Fruit fly (Drosophila melanogaster) whole organism, embryonic: ENCODE data around the gene CG46314.

ENCODE experiments used
- Adf1 ChIP-seq: fragments of 200-800 bp; sonication (Bioruptor generic); IDR thresholded peaks from 2 replicates; pipeline ENCODE4 v1.3.6; 2022; ENCODE audit warnings: missing biosample characterization, missing genetic modification characterization
- CG10543 ChIP-seq: fragments of 200-800 bp; sonication (Bioruptor generic); optimal IDR thresholded peaks from 3 replicates; lab custom pipeline; 2017; ENCODE audit warnings: missing biosample characterization, mild to moderate bottlenecking, missing genetic modification characterization, moderate library complexity
- CG12155 ChIP-seq: fragments of 200-800 bp; sonication (Bioruptor generic); optimal IDR thresholded peaks from 3 replicates; lab custom pipeline; 2016; ENCODE audit warnings: missing biosample characterization, missing genetic modification characterization
- CG12236 ChIP-seq: fragments of 200-800 bp; sonication (Bioruptor generic); optimal IDR thresholded peaks from 2 replicates; lab custom pipeline; 2016; ENCODE audit warnings: missing biosample characterization, missing genetic modification characterization
- CG12769 ChIP-seq: fragments of 200-800 bp; sonication (Bioruptor generic); optimal IDR thresholded peaks from 2 replicates; lab custom pipeline; 2019; ENCODE audit warnings: missing biosample characterization, mild to moderate bottlenecking, missing genetic modification characterization, moderate library complexity
- CG13123 ChIP-seq: fragments of 200-800 bp; sonication (Bioruptor generic); optimal IDR thresholded peaks from 2 replicates; lab custom pipeline; 2016; ENCODE audit warnings: missing biosample characterization, missing genetic modification characterization
- CG16779 ChIP-seq: fragments of 200-800 bp; sonication (Bioruptor generic); IDR thresholded peaks from 2 replicates; pipeline ENCODE4 v1.3.6; 2022; ENCODE audit warnings: missing biosample characterization, missing genetic modification characterization
- CG17186 ChIP-seq: fragments of 200-800 bp; sonication (Bioruptor generic); optimal IDR thresholded peaks from 3 replicates; lab custom pipeline; 2017; ENCODE audit warnings: missing biosample characterization, missing genetic modification reagents, missing genetic modification characterization
- CG18011 ChIP-seq: fragments of 200-800 bp; sonication (Bioruptor generic); optimal IDR thresholded peaks from 2 replicates; lab custom pipeline; 2017; ENCODE audit warnings: missing biosample characterization, missing genetic modification characterization, mild to moderate bottlenecking, moderate library complexity, missing genotype
- CG32532 ChIP-seq: fragments of 200-800 bp; sonication (Bioruptor generic); IDR thresholded peaks from 2 replicates; pipeline ENCODE4 v1.3.6; 2022; ENCODE audit warnings: missing biosample characterization, missing genetic modification characterization
- CG3281 ChIP-seq: fragments of 200-800 bp; sonication (Bioruptor generic); optimal IDR thresholded peaks from 3 replicates; lab custom pipeline; 2017; ENCODE audit warnings: missing biosample characterization, mild to moderate bottlenecking, missing genetic modification characterization
- CG34224 ChIP-seq: fragments of 200-800 bp; sonication (Bioruptor generic); IDR thresholded peaks from 3 replicates; pipeline ENCODE4 v1.3.6; 2022; ENCODE audit warnings: missing biosample characterization, missing genetic modification characterization; ENCODE audit not compliant: partially characterized antibody
- CG34422 ChIP-seq: fragments of 200-800 bp; sonication (Bioruptor generic); IDR thresholded peaks from 3 replicates; pipeline ENCODE4 v1.3.6; 2022; ENCODE audit warnings: missing biosample characterization, missing genetic modification characterization
- CG6272 ChIP-seq: fragments of 200-800 bp; sonication (Bioruptor generic); IDR thresholded peaks from 2 replicates; pipeline ENCODE4 v1.3.6; 2022; ENCODE audit warnings: missing biosample characterization, missing genetic modification characterization
- CG6654 ChIP-seq: fragments of 200-800 bp; sonication (Bioruptor generic); optimal IDR thresholded peaks from 2 replicates; lab custom pipeline; 2017; ENCODE audit warnings: missing biosample characterization, mild to moderate bottlenecking, missing genetic modification characterization
- CG7987 ChIP-seq: fragments of 200-800 bp; sonication (Bioruptor generic); optimal IDR thresholded peaks from 2 replicates; lab custom pipeline; 2018; ENCODE audit warnings: missing biosample characterization, mild to moderate bottlenecking, missing genetic modification characterization, moderate library complexity
- CG8290 ChIP-seq, 3 experiments: fragments of 200-800 bp; sonication (Bioruptor generic); optimal IDR thresholded peaks; 2 replicates each; lab custom pipeline; 2016 to 2019; ENCODE audit warnings: missing biosample characterization in 3 of 3, missing genetic modification characterization in 3 of 3, mild to moderate bottlenecking in 2 of 3, moderate library complexity in 1 of 3
- CHES-1-like ChIP-seq: fragments of 200-800 bp; sonication (Bioruptor generic); optimal IDR thresholded peaks from 2 replicates; lab custom pipeline; 2016; ENCODE audit warnings: missing biosample characterization, missing genetic modification characterization
- Dek ChIP-seq: fragments of 200-800 bp; sonication (Bioruptor generic); optimal IDR thresholded peaks from 3 replicates; lab custom pipeline; 2019; ENCODE audit warnings: missing biosample characterization, mild to moderate bottlenecking, missing genetic modification characterization, moderate library complexity
- E2f2 ChIP-seq: fragments of 200-800 bp; sonication (Bioruptor generic); IDR thresholded peaks from 2 replicates; pipeline ENCODE4 v1.3.6; 2022; ENCODE audit warnings: missing biosample characterization, missing genetic modification characterization
- Fer1 ChIP-seq: fragments of 200-800 bp; sonication (Bioruptor generic); optimal IDR thresholded peaks from 2 replicates; lab custom pipeline; 2017; ENCODE audit warnings: missing biosample characterization, mild to moderate bottlenecking, missing genetic modification characterization
- MBD-R2 ChIP-seq: fragments of 200-800 bp; sonication (Bioruptor generic); IDR thresholded peaks from 2 replicates; pipeline ENCODE4 v1.3.6; 2022; ENCODE audit warnings: missing biosample characterization, missing genetic modification characterization
- Max ChIP-seq: fragments of 200-800 bp; sonication (Bioruptor generic); optimal IDR thresholded peaks from 2 replicates; lab custom pipeline; 2016; ENCODE audit warnings: missing biosample characterization, mild to moderate bottlenecking, missing genetic modification characterization
- PHDP ChIP-seq: fragments of 200-800 bp; sonication (Bioruptor generic); optimal IDR thresholded peaks from 3 replicates; lab custom pipeline; 2018; ENCODE audit warnings: missing biosample characterization, mild to moderate bottlenecking, missing genetic modification characterization, moderate library complexity
- amos ChIP-seq: fragments of 200-800 bp; sonication (Bioruptor generic); IDR thresholded peaks from 2 replicates; pipeline ENCODE4 v1.3.6; 2022; ENCODE audit warnings: missing biosample characterization, missing genetic modification characterization; ENCODE audit not compliant: partially characterized antibody
- ap ChIP-seq: fragments of 200-800 bp; sonication (Bioruptor generic); IDR thresholded peaks from 2 replicates; pipeline ENCODE4 v1.3.6; 2022; ENCODE audit warnings: missing biosample characterization, missing genetic modification characterization
- caup ChIP-seq: fragments of 200-800 bp; sonication (Bioruptor generic); optimal IDR thresholded peaks from 3 replicates; lab custom pipeline; 2017; ENCODE audit warnings: missing biosample characterization, mild to moderate bottlenecking, missing genetic modification characterization, moderate library complexity; ENCODE audit not compliant: severe bottlenecking
- crp ChIP-seq, 2 experiments: fragments of 200-800 bp; sonication (Bioruptor generic); optimal IDR thresholded peaks; 2 replicates in 1 of 2; 3 replicates in 1 of 2; lab custom pipeline; 2017; ENCODE audit warnings: missing biosample characterization in 2 of 2, missing genetic modification characterization in 2 of 2, mild to moderate bottlenecking in 1 of 2, moderate library complexity in 1 of 2
- cwo ChIP-seq: fragments of 200-800 bp; sonication (Bioruptor generic); optimal IDR thresholded peaks from 3 replicates; lab custom pipeline; 2017; ENCODE audit warnings: missing biosample characterization, missing genetic modification characterization, mild to moderate bottlenecking, moderate library complexity, missing genetic modification reagents
- gem ChIP-seq: fragments of 200-800 bp; sonication (Bioruptor generic); optimal IDR thresholded peaks from 2 replicates; lab custom pipeline; 2019; ENCODE audit warnings: missing biosample characterization, mild to moderate bottlenecking, missing genetic modification characterization, moderate library complexity
- her ChIP-seq: fragments of 200-800 bp; sonication (Bioruptor generic); optimal IDR thresholded peaks from 2 replicates; lab custom pipeline; 2016; ENCODE audit warnings: missing biosample characterization, missing genetic modification characterization
- kay ChIP-seq: fragments of 200-800 bp; sonication (Bioruptor generic); optimal IDR thresholded peaks from 2 replicates; lab custom pipeline; 2016; ENCODE audit warnings: missing biosample characterization, missing genetic modification characterization
- kni ChIP-seq: fragments of 200-800 bp; sonication (Bioruptor generic); optimal IDR thresholded peaks from 3 replicates; lab custom pipeline; 2017; ENCODE audit warnings: mild to moderate bottlenecking, missing biosample characterization, missing genetic modification reagents, missing genetic modification characterization
- lov ChIP-seq, 2 experiments: fragments of 200-800 bp in 1 of 2; fragments of >200 bp in 1 of 2; sonication (Bioruptor generic) in 1 of 2; IDR thresholded peaks in 1 of 2; optimal IDR thresholded peaks in 1 of 2; 2 replicates in 1 of 2; 3 replicates in 1 of 2; pipeline versions ENCODE4 v1.3.6 to Lab custom; 2017 to 2022; ENCODE audit warnings: missing biosample characterization in 1 of 2, missing genetic modification characterization in 1 of 2
- mam ChIP-seq: fragments of 200-800 bp; sonication (Bioruptor generic); optimal IDR thresholded peaks from 3 replicates; lab custom pipeline; 2016; ENCODE audit warnings: missing biosample characterization, missing genetic modification characterization
- nau ChIP-seq: fragments of 200-800 bp; sonication (Bioruptor generic); optimal IDR thresholded peaks from 3 replicates; lab custom pipeline; 2017; ENCODE audit warnings: missing biosample characterization, mild to moderate bottlenecking, missing genetic modification characterization, missing genetic modification reagents
- nerfin-1 ChIP-seq: fragments of 200-800 bp; sonication (Bioruptor generic); optimal IDR thresholded peaks from 3 replicates; lab custom pipeline; 2019; ENCODE audit warnings: missing biosample characterization, mild to moderate bottlenecking, missing genetic modification characterization, moderate library complexity
- p53 ChIP-seq: fragments of 200-800 bp; sonication (Bioruptor generic); optimal IDR thresholded peaks from 2 replicates; lab custom pipeline; 2016; ENCODE audit warnings: missing biosample characterization, missing genetic modification characterization
- peb ChIP-seq: fragments of 200-800 bp; sonication (Bioruptor generic); IDR thresholded peaks from 2 replicates; pipeline ENCODE4 v1.3.6; 2022; ENCODE audit warnings: missing biosample characterization, missing genetic modification characterization
- rib ChIP-seq: fragments of 200-800 bp; sonication (Bioruptor generic); IDR thresholded peaks from 2 replicates; pipeline ENCODE4 v1.3.6; 2022; ENCODE audit warnings: missing biosample characterization, missing genetic modification characterization
- scrt ChIP-seq: fragments of 200-800 bp; sonication (Bioruptor generic); optimal IDR thresholded peaks from 2 replicates; lab custom pipeline; 2018; ENCODE audit warnings: missing biosample characterization, mild to moderate bottlenecking, missing genetic modification characterization, moderate library complexity
- sd ChIP-seq: fragments of 200-800 bp; sonication (Bioruptor generic); optimal IDR thresholded peaks from 3 replicates; lab custom pipeline; 2018; ENCODE audit warnings: missing biosample characterization, mild to moderate bottlenecking, missing genetic modification characterization, moderate library complexity
- so ChIP-seq: fragments of 200-800 bp; sonication (Bioruptor generic); IDR thresholded peaks from 3 replicates; pipeline ENCODE4 v1.3.6; 2022; ENCODE audit warnings: missing biosample characterization, missing genetic modification characterization
- sug ChIP-seq: fragments of 200-800 bp; optimal IDR thresholded peaks from 2 replicates; lab custom pipeline; 2019; ENCODE audit warnings: missing biosample characterization, mild to moderate bottlenecking, missing genetic modification characterization, moderate library complexity
- tll ChIP-seq, 2 experiments: fragments of 200-800 bp in 1 of 2; fragments of >200 bp in 1 of 2; sonication (Bioruptor generic) in 1 of 2; optimal IDR thresholded peaks; 2 replicates each; lab custom pipeline; 2017 to 2019; ENCODE audit warnings: missing biosample characterization in 2 of 2, missing genetic modification characterization in 2 of 2, mild to moderate bottlenecking in 1 of 2, moderate library complexity in 1 of 2
- wdn ChIP-seq: fragments of 200-800 bp; sonication (Bioruptor generic); IDR thresholded peaks from 2 replicates; pipeline ENCODE4 v1.3.6; 2022; ENCODE audit warnings: missing biosample characterization, missing genetic modification characterization

The CG46314 gene

DNA sequence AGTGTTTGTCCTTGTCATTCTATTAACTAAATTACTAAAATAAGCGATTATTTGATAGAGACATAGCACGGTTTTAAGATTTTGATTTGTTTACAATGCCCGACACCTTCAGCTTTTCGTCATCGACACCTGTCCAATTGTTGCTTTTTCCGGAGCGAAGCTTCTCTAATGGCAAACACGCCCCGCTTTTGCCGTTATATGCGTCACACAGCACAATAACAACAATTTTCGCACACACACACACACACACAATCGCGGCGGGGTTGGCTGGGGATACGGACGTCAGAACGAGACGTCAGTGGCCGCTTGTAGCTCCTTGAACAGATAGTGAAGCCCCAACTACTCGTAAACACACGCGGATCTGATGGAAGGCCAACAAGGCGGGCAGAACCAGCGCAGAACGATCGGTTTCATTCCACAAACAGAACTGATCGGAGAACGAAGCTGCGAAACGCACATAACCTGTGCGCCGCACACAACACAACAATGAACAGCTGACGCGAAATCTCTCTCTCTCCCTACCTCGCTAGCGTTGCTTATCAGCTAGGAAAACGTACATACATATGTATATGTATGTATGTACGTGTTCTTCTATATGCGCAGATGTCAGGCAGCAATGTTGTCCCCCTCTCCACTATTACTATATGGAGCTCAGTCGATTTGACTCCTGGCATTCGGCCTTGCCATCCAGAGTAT is 5.0 kb upstream of the CG46314 start (continued):
- TF ChIP-seq mam (GFP tag; lab: Kevin White, UChicago) (no peak), Dek (tag; lab: Kevin White, UChicago) (no peak), peb (GFP tag; lab: Robert Waterston, UW) (no peak), gem (tag; lab: Kevin White, UChicago) (no peak), lov (optimal IDR thresholded peaks at IDR 0.05; lab: Kevin White, UChicago) (no peak), lov (GFP tag; IDR thresholded peaks at IDR 0.05; lab: Robert Waterston, UW) (peak; percentile 64; the same call in 2 of the 3 replicates), nau (peak; percentile 44), sd (peak; percentile 34), scrt (GFP tag; lab: Kevin White, UChicago) (no peak), CG10543 (peak; percentile 88), her (GFP tag; lab: Kevin White, UChicago) (no peak), CG12155 (GFP tag; lab: Kevin White, UChicago) (no peak), rib (GFP tag; lab: Robert Waterston, UW) (peak; percentile 85), kni (GFP tag; lab: Kevin White, UChicago) (peak; percentile 26), amos (GFP tag; lab: Robert Waterston, UW) (peak; percentile 56; the same call in 1 of the 2 replicates), CG12769 (tag; lab: Kevin White, UChicago) (peak; percentile 74), CG8290 (GFP tag; optimal IDR thresholded peaks at IDR 0.05; lab: Kevin White, UChicago) (no peak), CG8290 (tag; optimal IDR thresholded peaks at IDR 0.05; lab: Kevin White, UChicago) (peak in 1 of 2 experiments; percentile 70), CG34422 (GFP tag; lab: Robert Waterston, UW) (peak; percentile 83; the same call in 1 of the 3 replicates), CG6654 (GFP tag; lab: Kevin White, UChicago) (no peak), CG18011 (peak; percentile 30), CG34224 (GFP tag; lab: Robert Waterston, UW) (peak; percentile 48; the same call in 2 of the 3 replicates), CG16779 (GFP tag; lab: Robert Waterston, UW) (peak; percentile 54; the same call in 1 of the 2 replicates), tll (GFP tag; optimal IDR thresholded peaks at IDR 0.05; lab: Kevin White, UChicago) (peak in 1 of 2 experiments; percentile 41), CG32532 (GFP tag; lab: Robert Waterston, UW) (peak; percentile 43; the same call in 1 of the 2 replicates), ap (GFP tag; lab: Robert Waterston, UW) (no peak), CG12236 (GFP tag; lab: Kevin White, UChicago) (no peak), CG7987 (GFP tag; lab: Kevin White, UChicago) (peak; percentile 82), so (peak; percentile 53; the same call in 2 of the 3 replicates), CG6272 (GFP tag; lab: Robert Waterston, UW) (no peak), p53 (GFP tag; lab: Kevin White, UChicago) (peak; percentile 1), crp (GFP tag; optimal IDR thresholded peaks at IDR 0.05; lab: Kevin White, UChicago) (peak; percentile 22 to 82), CG3281 (GFP tag; lab: Kevin White, UChicago) (peak; percentile 34), wdn (GFP tag; lab: Robert Waterston, UW) (no peak), cwo (GFP tag; lab: Kevin White, UChicago) (peak; percentile 69), CG13123 (GFP tag; lab: Kevin White, UChicago) (no peak), caup (GFP tag; lab: Kevin White, UChicago) (peak; percentile 59), PHDP (peak; percentile 4), Adf1 (peak; percentile 64; the same call in 1 of the 2 replicates), MBD-R2 (GFP tag; lab: Robert Waterston, UW) (peak; percentile 12; the same call in 1 of the 2 replicates), E2f2 (GFP tag; lab: Robert Waterston, UW) (0 out of 2 replicates have a peak, but pooled peaks have one; percentile 26), sug (tag; lab: Kevin White, UChicago) (peak; percentile 86), Max (GFP tag; lab: Kevin White, UChicago) (no peak), kay (GFP tag; lab: Kevin White, UChicago) (peak; percentile 21), CG17186 (GFP tag; lab: Kevin White, UChicago) (no peak), CHES-1-like (GFP tag; lab: Kevin White, UChicago) (peak; percentile 44), Fer1 (GFP tag; lab: Kevin White, UChicago) (peak; percentile 23), nerfin-1 (tag; lab: Kevin White, UChicago) (peak; percentile 30)
